Worm (Caenorhabditis elegans) whole organism, L1 larva: ENCODE measurements around the gene dap-3.

Experiments used
- C04F5.9 ChIP-seq: sonication (generic microtip); optimal IDR thresholded peaks from 2 replicates; lab custom pipeline; 2016; ENCODE audit warnings: missing genetic modification characterization, missing compliant biosample characterization
- C16A3.4 ChIP-seq: fragments of 150-350 bp; optimal IDR thresholded peaks from 2 replicates; lab custom pipeline; 2014; ENCODE audit warnings: missing biosample characterization, missing genetic modification characterization
- C34B4.2 ChIP-seq: sonication (generic microtip); optimal IDR thresholded peaks from 2 replicates; lab custom pipeline; 2017; ENCODE audit warnings: mild to moderate bottlenecking, missing genetic modification characterization, missing compliant biosample characterization
- F16B12.6 ChIP-seq: fragments of 150-350 bp; optimal IDR thresholded peaks from 2 replicates; lab custom pipeline; 2014; ENCODE audit warnings: missing biosample characterization, missing genetic modification characterization
- Y116A8C.19 ChIP-seq: sonication (generic microtip); optimal IDR thresholded peaks from 2 replicates; lab custom pipeline; 2016; ENCODE audit warnings: missing compliant biosample characterization, missing genetic modification characterization, borderline replicate concordance
- aha-1 ChIP-seq: fragments of 150-350 bp; optimal IDR thresholded peaks from 2 replicates; lab custom pipeline; 2014; ENCODE audit warnings: missing biosample characterization, missing genetic modification characterization
- ama-1 ChIP-seq: fragments of 150-350 bp; optimal IDR thresholded peaks from 2 replicates; lab custom pipeline; 2014
- ceh-8 ChIP-seq: fragments of 200-800 bp; sonication (Bioruptor generic); optimal IDR thresholded peaks from 2 replicates; lab custom pipeline; 2018; ENCODE audit warnings: mild to moderate bottlenecking, missing genetic modification characterization, moderate library complexity, missing compliant biosample characterization
- ceh-82 ChIP-seq, 3 experiments: fragments of 150-350 bp in 1 of 3; sonication (generic microtip) in 2 of 3; optimal IDR thresholded peaks; 2 replicates each; lab custom pipeline; 2014 to 2017; ENCODE audit warnings: missing biosample characterization in 3 of 3, missing genetic modification characterization in 3 of 3
- ceh-88 ChIP-seq: fragments of 200-800 bp; sonication (Bioruptor generic); IDR thresholded peaks from 2 replicates; pipeline ENCODE4 v1.3.6; 2022; ENCODE audit warnings: missing genetic modification characterization, missing compliant biosample characterization
- ceh-90 ChIP-seq: sonication (generic microtip); optimal IDR thresholded peaks from 2 replicates; lab custom pipeline; 2016; ENCODE audit warnings: missing genetic modification characterization, missing compliant biosample characterization
- ces-1 ChIP-seq: fragments of 150-350 bp; optimal IDR thresholded peaks from 2 replicates; lab custom pipeline; 2014; ENCODE audit warnings: missing biosample characterization, missing genetic modification reagents, missing genetic modification characterization
- dpl-1 ChIP-seq, 3 experiments: fragments of 150-350 bp in 2 of 3; sonication (generic microtip) in 1 of 3; optimal IDR thresholded peaks; 2 replicates each; lab custom pipeline; 2014 to 2017; ENCODE audit warnings: missing biosample characterization in 3 of 3, missing genetic modification characterization in 3 of 3, missing genetic modification reagents in 3 of 3
- dsc-1 ChIP-seq: sonication (generic microtip); optimal IDR thresholded peaks from 2 replicates; lab custom pipeline; 2016; ENCODE audit warnings: mild to moderate bottlenecking, missing genetic modification characterization, missing compliant biosample characterization
- efl-1 ChIP-seq, 4 experiments: fragments of 150-350 bp; optimal IDR thresholded peaks in 3 of 4; peaks in 1 of 4; 1 replicate in 1 of 4; 2 replicates in 3 of 4; lab custom pipeline; 2014; ENCODE audit warnings: missing biosample characterization in 2 of 4, missing genetic modification characterization in 2 of 4, missing genetic modification reagents in 2 of 4
- egl-27 ChIP-seq, 2 experiments: fragments of 150-350 bp in 1 of 2; sonication (generic microtip); optimal IDR thresholded peaks; 3 replicates each; lab custom pipeline; 2017 to 2018; ENCODE audit warnings: missing biosample characterization in 2 of 2, missing genetic modification characterization in 2 of 2, missing genetic modification reagents in 2 of 2
- elt-2 ChIP-seq: sonication (generic microtip); optimal IDR thresholded peaks from 2 replicates; lab custom pipeline; 2016; ENCODE audit warnings: missing genetic modification characterization, mild to moderate bottlenecking, inconsistent platforms, missing compliant biosample characterization, missing genetic modification reagents
- elt-3 ChIP-seq, 6 experiments: fragments of 150-350 bp in 1 of 6; sonication (generic microtip); optimal IDR thresholded peaks; 2 replicates each; lab custom pipeline; 2017 to 2018; ENCODE audit warnings: missing biosample characterization in 6 of 6, missing genetic modification characterization in 6 of 6, inconsistent platforms in 1 of 6
- ets-5 ChIP-seq: fragments of 200-800 bp; sonication (Bioruptor generic); IDR thresholded peaks from 2 replicates; pipeline ENCODE4 v1.3.6; 2022; ENCODE audit warnings: missing genetic modification characterization, missing compliant biosample characterization
- fkh-4 ChIP-seq: sonication (generic microtip); optimal IDR thresholded peaks from 2 replicates; lab custom pipeline; 2016; ENCODE audit warnings: missing compliant biosample characterization, missing genetic modification characterization, borderline replicate concordance
- fkh-8 ChIP-seq: sonication (generic microtip); optimal IDR thresholded peaks from 2 replicates; lab custom pipeline; 2016; ENCODE audit warnings: mild to moderate bottlenecking, missing genetic modification characterization, missing compliant biosample characterization
- grh-1 ChIP-seq: fragments of 200-800 bp; sonication (Bioruptor generic); IDR thresholded peaks from 2 replicates; pipeline ENCODE4 v1.3.6; 2022; ENCODE audit warnings: missing genetic modification reagents, missing genetic modification characterization, missing compliant biosample characterization
- hlh-17 ChIP-seq: fragments of 200-800 bp; sonication (Bioruptor generic); optimal IDR thresholded peaks from 2 replicates; lab custom pipeline; 2018; ENCODE audit warnings: missing genetic modification characterization, mild to moderate bottlenecking, missing compliant biosample characterization, moderate library complexity, borderline replicate concordance
- irx-1 ChIP-seq: sonication (generic microtip); optimal IDR thresholded peaks from 2 replicates; lab custom pipeline; 2016; ENCODE audit warnings: missing genetic modification characterization, missing compliant biosample characterization
- isw-1 ChIP-seq: fragments of 200-800 bp; sonication (Bioruptor generic); IDR thresholded peaks from 2 replicates; pipeline ENCODE4 v1.3.6; 2022; ENCODE audit warnings: missing genetic modification characterization, missing compliant biosample characterization
- lin-15B ChIP-seq: fragments of 150-350 bp; sonication (generic microtip); optimal IDR thresholded peaks from 3 replicates; lab custom pipeline; 2014; ENCODE audit warnings: missing biosample characterization, missing genetic modification characterization
- lin-35 ChIP-seq, 2 experiments: fragments of 150-350 bp; optimal IDR thresholded peaks; 2 replicates each; lab custom pipeline; 2014; ENCODE audit warnings: missing biosample characterization in 2 of 2, missing genetic modification characterization in 2 of 2, missing genetic modification reagents in 2 of 2
- lin-39 ChIP-seq: fragments of 150-350 bp; optimal IDR thresholded peaks from 2 replicates; lab custom pipeline; 2014; ENCODE audit warnings: missing biosample characterization, missing genetic modification reagents, missing genetic modification characterization
- lir-3 ChIP-seq: sonication (generic microtip); optimal IDR thresholded peaks from 2 replicates; lab custom pipeline; 2016; ENCODE audit warnings: mild to moderate bottlenecking, missing genetic modification characterization, moderate library complexity, missing compliant biosample characterization; ENCODE audit not compliant: poor library complexity
- lsy-2 ChIP-seq, 2 experiments: fragments of 150-350 bp; optimal IDR thresholded peaks; 2 replicates each; lab custom pipeline; 2014; ENCODE audit warnings: missing biosample characterization in 2 of 2, missing genetic modification characterization in 2 of 2
- mdl-1 ChIP-seq, 2 experiments: fragments of 150-350 bp; optimal IDR thresholded peaks; 2 replicates each; lab custom pipeline; 2014 to 2017; ENCODE audit warnings: missing biosample characterization in 2 of 2, missing genetic modification characterization in 2 of 2, inconsistent platforms in 1 of 2
- mep-1 ChIP-seq: fragments of 150-350 bp; optimal IDR thresholded peaks from 2 replicates; lab custom pipeline; 2014; ENCODE audit warnings: missing biosample characterization, missing genetic modification characterization
- nhr-11 ChIP-seq: fragments of 150-350 bp; optimal IDR thresholded peaks from 2 replicates; lab custom pipeline; 2014; ENCODE audit warnings: missing biosample characterization, missing genetic modification characterization
- nhr-71 ChIP-seq: sonication (generic microtip); optimal IDR thresholded peaks from 2 replicates; lab custom pipeline; 2016; ENCODE audit warnings: mild to moderate bottlenecking, missing genetic modification characterization, moderate library complexity, missing compliant biosample characterization
- nhr-84 ChIP-seq: sonication (generic microtip); optimal IDR thresholded peaks from 2 replicates; lab custom pipeline; 2017; ENCODE audit warnings: missing biosample characterization, missing genetic modification characterization
- nhr-85 ChIP-seq: sonication (generic microtip); peaks from one replicate; lab custom pipeline; 2016; ENCODE audit warnings: missing genetic modification characterization, inconsistent platforms, missing compliant biosample characterization
- nhr-90 ChIP-seq: sonication (generic microtip); optimal IDR thresholded peaks from 2 replicates; lab custom pipeline; 2016; ENCODE audit warnings: mild to moderate bottlenecking, missing genetic modification characterization, missing compliant biosample characterization; ENCODE audit not compliant: poor library complexity
- pag-3 ChIP-seq: sonication (generic microtip); optimal IDR thresholded peaks from 2 replicates; lab custom pipeline; 2017; ENCODE audit warnings: missing genetic modification characterization, mild to moderate bottlenecking, missing compliant biosample characterization, antibody characterized with exemption, borderline replicate concordance; ENCODE audit not compliant: insufficient read depth
- pax-3 ChIP-seq: fragments of 200-800 bp; sonication (Bioruptor generic); optimal IDR thresholded peaks from 2 replicates; lab custom pipeline; 2018; ENCODE audit warnings: mild to moderate bottlenecking, missing genetic modification characterization, moderate library complexity, missing compliant biosample characterization
- pqm-1 ChIP-seq: sonication (generic microtip); optimal IDR thresholded peaks from 3 replicates; lab custom pipeline; 2017; ENCODE audit warnings: missing biosample characterization, missing genetic modification characterization
- rnt-1 ChIP-seq: sonication (generic microtip); optimal IDR thresholded peaks from 2 replicates; lab custom pipeline; 2016; ENCODE audit warnings: mild to moderate bottlenecking, missing genetic modification characterization, moderate library complexity, missing compliant biosample characterization
- snpc-4 ChIP-seq: fragments of 150-350 bp; optimal IDR thresholded peaks from 2 replicates; lab custom pipeline; 2014; ENCODE audit warnings: missing biosample characterization, missing genetic modification characterization
- sox-4 ChIP-seq: sonication (generic microtip); optimal IDR thresholded peaks from 2 replicates; lab custom pipeline; 2016; ENCODE audit warnings: missing genetic modification characterization, missing compliant biosample characterization
- sup-37 ChIP-seq: fragments of 200-800 bp; sonication (Bioruptor generic); optimal IDR thresholded peaks from 2 replicates; lab custom pipeline; 2018; ENCODE audit warnings: mild to moderate bottlenecking, missing genetic modification characterization, missing compliant biosample characterization
- swsn-7 ChIP-seq: sonication (generic microtip); optimal IDR thresholded peaks from 2 replicates; lab custom pipeline; 2016; ENCODE audit warnings: missing genetic modification characterization, missing compliant biosample characterization
- tbx-2 ChIP-seq: sonication (generic microtip); optimal IDR thresholded peaks from 2 replicates; lab custom pipeline; 2016; ENCODE audit warnings: missing genetic modification characterization, missing compliant biosample characterization
- unc-30 ChIP-seq: sonication (generic microtip); optimal IDR thresholded peaks from 2 replicates; lab custom pipeline; 2017; ENCODE audit warnings: missing biosample characterization, missing genetic modification characterization
- unc-62 ChIP-seq: fragments of 150-350 bp; optimal IDR thresholded peaks from 2 replicates; lab custom pipeline; 2014; ENCODE audit warnings: missing biosample characterization, missing genetic modification reagents, missing genetic modification characterization
- zip-4 ChIP-seq: fragments of 200-800 bp; sonication (Bioruptor generic); optimal IDR thresholded peaks from 2 replicates; lab custom pipeline; 2018; ENCODE audit warnings: mild to moderate bottlenecking, missing genetic modification characterization, moderate library complexity, missing compliant biosample characterization
- ztf-11 ChIP-seq, 2 experiments: sonication (generic microtip); optimal IDR thresholded peaks; 2 replicates each; lab custom pipeline; 2016 to 2017; ENCODE audit warnings: missing genetic modification characterization in 2 of 2, missing biosample characterization in 1 of 2, missing compliant biosample characterization in 1 of 2
- ztf-4 ChIP-seq: fragments of 150-350 bp; optimal IDR thresholded peaks from 2 replicates; lab custom pipeline; 2014; ENCODE audit warnings: missing biosample characterization, missing genetic modification characterization

The dap-3 gene

DNA sequence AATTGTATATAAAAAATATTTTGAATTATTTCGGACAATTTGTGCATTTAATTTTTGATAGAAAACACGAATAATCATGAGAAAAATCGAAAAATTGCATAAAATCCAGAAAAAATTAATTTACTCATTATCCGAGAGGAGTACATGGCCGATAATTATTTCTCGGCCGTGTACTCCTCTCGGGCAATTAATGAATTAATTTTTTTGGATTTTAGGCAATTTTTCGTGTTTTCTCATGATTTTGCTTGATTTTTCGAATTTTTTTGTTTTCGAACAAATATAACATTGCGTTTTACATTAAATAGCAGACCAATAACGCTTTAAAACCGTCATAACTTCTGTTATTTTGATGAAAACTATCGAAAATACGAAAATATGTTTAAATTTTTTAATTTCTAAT, 42.9 kb upstream of the dap-3 start (continued):
- TF ChIP-seq dpl-1 (GFP tag; optimal IDR thresholded peaks at IDR 0.05; lab: Kevin White, UChicago) (peak; percentile 42 to 73 (median 52)), lin-35 (GFP tag; optimal IDR thresholded peaks at IDR 0.05; lab: Kevin White, UChicago) (peak; percentile 51 to 62), ets-5 (GFP tag; lab: Robert Waterston, UW) (no peak), ceh-90 (tag; lab: Kevin White, UChicago) (peak; percentile 89), zip-4 (GFP tag; lab: Kevin White, UChicago) (peak; percentile 40), pag-3 (no peak), ztf-4 (no peak), nhr-84 (tag; lab: Kevin White, UChicago) (no peak), nhr-85 (tag; lab: Kevin White, UChicago) (peak; percentile 93), sup-37 (GFP tag; lab: Kevin White, UChicago) (peak; percentile 40), ceh-82 (tag; optimal IDR thresholded peaks at IDR 0.05; lab: Kevin White, UChicago) (peak in 2 of 3 experiments; percentile 35 to 49), swsn-7 (tag; lab: Kevin White, UChicago) (peak; percentile 79), dsc-1 (tag; lab: Kevin White, UChicago) (peak; percentile 94), elt-3 (tag; optimal IDR thresholded peaks at IDR 0.05; lab: Kevin White, UChicago) (no peak), efl-1 (optimal IDR thresholded peaks at IDR 0.05; lab: Kevin White, UChicago) (peak; percentile 55 to 75), efl-1 (GFP tag; optimal IDR thresholded peaks at IDR 0.05 in 1 of 2; lab: Kevin White, UChicago) (peak; percentile 68 to 97), C34B4.2 (tag; lab: Kevin White, UChicago) (no peak), unc-30 (tag; lab: Kevin White, UChicago) (no peak), isw-1 (GFP tag; lab: Robert Waterston, UW) (peak; percentile 25; the same call in 1 of the 2 replicates), nhr-11 (tag; lab: Kevin White, UChicago) (peak; percentile 55), nhr-90 (tag; lab: Kevin White, UChicago) (peak; percentile 91), sox-4 (tag; lab: Kevin White, UChicago) (peak; percentile 82), C16A3.4 (tag; lab: Kevin White, UChicago) (peak; percentile 22), fkh-4 (peak; percentile 97), lsy-2 (tag; optimal IDR thresholded peaks at IDR 0.05; lab: Kevin White, UChicago) (peak; percentile 69 to 80), ceh-8 (GFP tag; lab: Kevin White, UChicago) (peak; percentile 81), egl-27 (tag; optimal IDR thresholded peaks at IDR 0.05; lab: Kevin White, UChicago) (no peak), pqm-1 (tag; lab: Kevin White, UChicago) (no peak), elt-2 (tag; lab: Kevin White, UChicago) (peak; percentile 68), lir-3 (tag; lab: Kevin White, UChicago) (peak; percentile 91), ama-1 (lab: Kevin White, UChicago) (no peak), ces-1 (GFP tag; lab: Kevin White, UChicago) (no peak), lin-15B (tag; lab: Kevin White, UChicago) (no peak), fkh-8 (tag; lab: Kevin White, UChicago) (peak; percentile 51), ceh-88 (GFP tag; lab: Robert Waterston, UW) (no peak), Y116A8C.19 (tag; lab: Kevin White, UChicago) (peak; percentile 56), lin-39 (tag; lab: Kevin White, UChicago) (peak; percentile 55), hlh-17 (GFP tag; lab: Kevin White, UChicago) (no peak), mep-1 (tag; lab: Kevin White, UChicago) (peak; percentile 48), unc-62 (GFP tag; lab: Kevin White, UChicago) (no peak), pax-3 (tag; lab: Kevin White, UChicago) (peak; percentile 85), C04F5.9 (tag; lab: Kevin White, UChicago) (peak; percentile 88), rnt-1 (peak; percentile 97), F16B12.6 (tag; lab: Kevin White, UChicago) (peak; percentile 36), aha-1 (no peak), snpc-4 (tag; lab: Kevin White, UChicago) (peak; percentile 19), ztf-11 (tag; optimal IDR thresholded peaks at IDR 0.05; lab: Kevin White, UChicago) (peak in 1 of 2 experiments; percentile 94), tbx-2 (peak; percentile 88), grh-1 (peak; percentile 52; the same call in 1 of the 2 replicates), nhr-71 (tag; lab: Kevin White, UChicago) (peak; percentile 87), mdl-1 (tag; optimal IDR thresholded peaks at IDR 0.05; lab: Kevin White, UChicago) (no peak), irx-1 (tag; lab: Kevin White, UChicago) (peak; percentile 94)
